Worm (Caenorhabditis elegans): ENCODE measurements around the gene enu-3.2.

enu-3.2 gene

DNA sequence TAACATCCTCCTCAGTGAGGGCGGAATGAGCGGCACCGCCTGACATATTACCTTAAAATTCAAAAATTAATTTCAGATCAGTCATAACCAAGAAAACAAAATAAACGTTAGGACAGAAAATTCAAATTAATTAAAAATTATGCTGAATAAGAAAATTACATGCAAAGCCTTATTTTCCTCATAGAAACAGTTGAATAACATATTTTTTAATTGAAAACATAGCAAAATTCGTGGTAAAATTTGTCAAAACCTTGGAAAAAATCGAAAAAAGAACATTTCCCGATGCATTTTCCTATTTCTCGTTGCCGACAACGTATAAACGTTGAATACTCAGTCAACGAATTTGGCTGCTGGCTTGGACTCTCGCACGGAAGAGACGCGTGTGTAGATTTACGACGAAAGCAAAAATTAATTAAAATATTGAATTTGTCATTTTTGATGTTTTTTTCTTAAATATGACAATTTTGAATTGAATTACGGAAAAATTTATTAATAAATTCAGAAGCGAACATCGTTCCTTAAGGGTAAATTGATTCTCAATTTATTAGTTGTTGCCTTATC lies 31.0 kb downstream of the enu-3.2 start, which contains the start of the genes rps-0 and rbg-3:
TSS of gene rps-0 (minus strand) at position 51 of the 561 bp plus-strand sequence.
TSS of gene rbg-3 (plus strand) at position 424 of the 561 bp plus-strand sequence.
- TF ChIP-seq lin-39 (tag; optimal IDR thresholded peaks at IDR 0.05) (peak; percentile 93), lin-15B (tag; optimal IDR thresholded peaks at IDR 0.05) (peak; percentile 97), pha-4 (tag; optimal IDR thresholded peaks at IDR 0.05) (peak; percentile 97), unc-39 (tag; optimal IDR thresholded peaks at IDR 0.05) (no peak), nhr-43 (tag; optimal IDR thresholded peaks at IDR 0.05; ENCODE audit: poor library complexity, severe bottlenecking) (peak; percentile 82), ceh-82 (tag; optimal IDR thresholded peaks at IDR 0.05) (no peak), unc-62 (GFP tag; optimal IDR thresholded peaks at IDR 0.05) (peak; percentile 53), nhr-77 (tag; optimal IDR thresholded peaks at IDR 0.05) (peak; percentile 46), nfya-1 (tag; optimal IDR thresholded peaks at IDR 0.05; ENCODE audit: insufficient read depth) (peak; percentile 96), nhr-28 (tag; optimal IDR thresholded peaks at IDR 0.05) (no peak), eor-1 (tag; optimal IDR thresholded peaks at IDR 0.05) (no peak), fos-1 (tag; optimal IDR thresholded peaks at IDR 0.05) (no peak), lsy-12 (tag; optimal IDR thresholded peaks at IDR 0.05) (peak; percentile 86), zag-1 (tag; optimal IDR thresholded peaks at IDR 0.05) (peak; percentile 13), hmg-11 (tag; optimal IDR thresholded peaks at IDR 0.05) (peak; percentile 75), pqm-1 (tag; optimal IDR thresholded peaks at IDR 0.05) (peak; percentile 69), nhr-12 (tag; optimal IDR thresholded peaks at IDR 0.05) (no peak), skn-1 (tag; optimal IDR thresholded peaks at IDR 0.05) (peak; percentile 62), nhr-11 (tag; optimal IDR thresholded peaks at IDR 0.05) (peak; percentile 64), jun-1 (tag; optimal IDR thresholded peaks at IDR 0.05) (peak; percentile 86), ZK546.5 (tag; optimal IDR thresholded peaks at IDR 0.05) (peak; percentile 29), nhr-237 (tag; optimal IDR thresholded peaks at IDR 0.05) (no peak), fkh-10 (GFP tag; optimal IDR thresholded peaks at IDR 0.05) (peak; percentile 38), aly-2 (tag; optimal IDR thresholded peaks at IDR 0.05) (no peak), ama-1 (optimal IDR thresholded peaks at IDR 0.05) (peak; percentile 41), nhr-23 (tag; optimal IDR thresholded peaks at IDR 0.05) (peak; percentile 96), ceh-9 (tag; optimal IDR thresholded peaks at IDR 0.05) (no peak), daf-12 (tag; optimal IDR thresholded peaks at IDR 0.05) (no peak), nhr-25 (tag; optimal IDR thresholded peaks at IDR 0.05) (peak; percentile 92), egl-27 (tag; optimal IDR thresholded peaks at IDR 0.05) (peak; percentile 51), mdl-1 (tag; optimal IDR thresholded peaks at IDR 0.05) (no peak), nhr-76 (tag; optimal IDR thresholded peaks at IDR 0.05) (no peak), ceh-28 (tag; optimal IDR thresholded peaks at IDR 0.05) (peak; percentile 81), elt-2 (tag; optimal IDR thresholded peaks at IDR 0.05) (peak; percentile 63), tbx-2 (tag; optimal IDR thresholded peaks at IDR 0.05) (peak; percentile 66), egl-5 (tag; optimal IDR thresholded peaks at IDR 0.05) (peak; percentile 85), mml-1 (tag; optimal IDR thresholded peaks at IDR 0.05) (no peak), R02D3.7 (tag; optimal IDR thresholded peaks at IDR 0.05) (peak; percentile 99), snpc-4 (tag; optimal IDR thresholded peaks at IDR 0.05) (peak; percentile 84), elt-1 (tag; optimal IDR thresholded peaks at IDR 0.05) (peak; percentile 27), elt-3 (tag; optimal IDR thresholded peaks at IDR 0.05) (peak in 1 of 3 experiments; percentile 23)

DNA sequence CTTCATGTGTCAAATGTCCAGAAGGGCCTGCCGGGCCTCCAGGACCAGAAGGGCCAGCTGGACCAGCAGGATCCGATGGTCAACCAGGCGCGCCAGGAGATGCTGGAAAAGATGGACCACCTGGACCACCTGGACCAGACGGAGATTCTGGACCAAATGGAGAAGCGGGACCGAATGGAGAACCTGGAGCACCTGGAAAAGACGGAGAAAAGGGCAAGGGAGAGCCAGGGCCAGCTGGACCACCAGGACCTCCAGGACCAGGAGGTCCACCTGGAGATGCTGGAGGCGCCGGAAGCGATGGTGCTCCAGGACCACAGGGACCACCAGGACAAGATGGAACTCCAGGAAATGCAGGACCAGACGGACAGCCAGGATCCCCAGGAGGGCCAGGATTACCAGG lies 36.4 kb downstream of the enu-3.2 start:
- TF ChIP-seq nhr-77 (tag; optimal IDR thresholded peaks at IDR 0.05) (no peak), lin-39 (tag; optimal IDR thresholded peaks at IDR 0.05) (no peak), nhr-28 (tag; optimal IDR thresholded peaks at IDR 0.05) (no peak), pqm-1 (tag; optimal IDR thresholded peaks at IDR 0.05) (no peak), nfya-1 (tag; optimal IDR thresholded peaks at IDR 0.05; ENCODE audit: insufficient read depth) (no peak), nhr-76 (tag; optimal IDR thresholded peaks at IDR 0.05) (no peak), ceh-82 (tag; optimal IDR thresholded peaks at IDR 0.05) (no peak), unc-39 (tag; optimal IDR thresholded peaks at IDR 0.05) (no peak), nhr-25 (tag; optimal IDR thresholded peaks at IDR 0.05) (no peak), ceh-28 (tag; optimal IDR thresholded peaks at IDR 0.05) (no peak), nhr-67 (tag; optimal IDR thresholded peaks at IDR 0.05) (no peak), tbx-2 (tag; optimal IDR thresholded peaks at IDR 0.05) (no peak), snpc-4 (tag; optimal IDR thresholded peaks at IDR 0.05) (no peak), daf-12 (tag; optimal IDR thresholded peaks at IDR 0.05) (no peak), skn-1 (tag; optimal IDR thresholded peaks at IDR 0.05) (no peak)

All from whole organism, L3 larva.